Fruit fly (Drosophila melanogaster) whole organism, embryonic: ENCODE data around the gene cav.

Source experiments
- Aef1 ChIP-seq: fragments of 200-800 bp; sonication (Bioruptor generic); IDR thresholded peaks from 3 replicates; pipeline ENCODE4 v1.3.6; 2022; ENCODE audit warnings: missing biosample characterization, missing genetic modification characterization
- Atf-2 ChIP-seq: fragments of 200-800 bp; sonication (Bioruptor generic); optimal IDR thresholded peaks from 2 replicates; lab custom pipeline; 2016; ENCODE audit warnings: missing biosample characterization, missing genetic modification characterization
- Blimp-1 ChIP-seq: fragments of 200-800 bp; sonication (Bioruptor generic); optimal IDR thresholded peaks from 3 replicates; lab custom pipeline; 2018; ENCODE audit warnings: missing biosample characterization, missing genetic modification characterization, mild to moderate bottlenecking, moderate library complexity, missing genetic modification reagents
- CG10431 ChIP-seq: fragments of 200-800 bp; sonication (Bioruptor generic); optimal IDR thresholded peaks from 3 replicates; lab custom pipeline; 2018; ENCODE audit warnings: missing biosample characterization, mild to moderate bottlenecking, missing genetic modification characterization
- CG11247 ChIP-seq: fragments of 200-800 bp; sonication (Bioruptor generic); IDR thresholded peaks from 2 replicates; pipeline ENCODE4 v1.3.6; 2022; ENCODE audit warnings: missing biosample characterization, missing genetic modification characterization
- CG11398 ChIP-seq: fragments of 200-800 bp; sonication (Bioruptor generic); optimal IDR thresholded peaks from 2 replicates; lab custom pipeline; 2016; ENCODE audit warnings: missing biosample characterization, missing genetic modification characterization
- CG12299 ChIP-seq: fragments of 200-800 bp; sonication (Bioruptor generic); optimal IDR thresholded peaks from 2 replicates; lab custom pipeline; 2018; ENCODE audit warnings: missing biosample characterization, mild to moderate bottlenecking, missing genetic modification characterization
- CG12744 ChIP-seq: fragments of 200-800 bp; sonication (Bioruptor generic); optimal IDR thresholded peaks from 2 replicates; lab custom pipeline; 2016; ENCODE audit warnings: missing biosample characterization, missing genetic modification characterization
- CG13296 ChIP-seq: fragments of 200-800 bp; sonication (Bioruptor generic); optimal IDR thresholded peaks from 3 replicates; lab custom pipeline; 2018; ENCODE audit warnings: missing biosample characterization, mild to moderate bottlenecking, missing genetic modification characterization
- CG15269 ChIP-seq: fragments of 200-800 bp; sonication (Bioruptor generic); optimal IDR thresholded peaks from 2 replicates; lab custom pipeline; 2018; ENCODE audit warnings: missing biosample characterization, mild to moderate bottlenecking, missing genetic modification characterization, moderate library complexity
- CG30020 ChIP-seq: fragments of 200-800 bp; optimal IDR thresholded peaks from 2 replicates; lab custom pipeline; 2019; ENCODE audit warnings: missing biosample characterization, mild to moderate bottlenecking, missing genetic modification characterization, moderate library complexity
- CG3847 ChIP-seq: fragments of 200-800 bp; sonication (Bioruptor generic); IDR thresholded peaks from 2 replicates; pipeline ENCODE4 v1.3.6; 2022; ENCODE audit warnings: missing biosample characterization, missing genetic modification characterization
- CG43689 ChIP-seq: fragments of 200-800 bp; sonication (Bioruptor generic); IDR thresholded peaks from 2 replicates; pipeline ENCODE4 v1.3.6; 2022; ENCODE audit warnings: missing biosample characterization, missing genetic modification characterization
- CG4404 ChIP-seq: fragments of 200-800 bp; sonication (Bioruptor generic); IDR thresholded peaks from 2 replicates; pipeline ENCODE4 v1.3.6; 2022; ENCODE audit warnings: missing biosample characterization, missing genetic modification characterization
- CG4730 ChIP-seq: fragments of 200-800 bp; sonication (Bioruptor generic); IDR thresholded peaks from 2 replicates; pipeline ENCODE4 v1.3.6; 2022; ENCODE audit warnings: missing biosample characterization, missing genetic modification characterization
- CG6254 ChIP-seq: fragments of 200-800 bp; sonication (Bioruptor generic); optimal IDR thresholded peaks from 3 replicates; lab custom pipeline; 2017; ENCODE audit warnings: mild to moderate bottlenecking, missing biosample characterization, missing genetic modification reagents, missing genetic modification characterization
- CG6765 ChIP-seq: fragments of 200-800 bp; sonication (Bioruptor generic); optimal IDR thresholded peaks from 3 replicates; lab custom pipeline; 2017; ENCODE audit warnings: missing biosample characterization, mild to moderate bottlenecking, missing genetic modification characterization
- CG8290 ChIP-seq, 3 experiments: fragments of 200-800 bp; sonication (Bioruptor generic); optimal IDR thresholded peaks; 2 replicates each; lab custom pipeline; 2016 to 2019; ENCODE audit warnings: missing biosample characterization in 3 of 3, missing genetic modification characterization in 3 of 3, mild to moderate bottlenecking in 2 of 3, moderate library complexity in 1 of 3
- CG8944 ChIP-seq: fragments of 200-800 bp; sonication (Bioruptor generic); optimal IDR thresholded peaks from 3 replicates; lab custom pipeline; 2016; ENCODE audit warnings: missing biosample characterization, missing genetic modification characterization
- CoRest ChIP-seq: fragments of 200-800 bp; sonication (Bioruptor generic); optimal IDR thresholded peaks from 3 replicates; lab custom pipeline; 2018; ENCODE audit warnings: missing biosample characterization, mild to moderate bottlenecking, missing genetic modification characterization, moderate library complexity
- D19A ChIP-seq: fragments of 200-800 bp; optimal IDR thresholded peaks from 3 replicates; lab custom pipeline; 2019; ENCODE audit warnings: missing biosample characterization, mild to moderate bottlenecking, missing genetic modification characterization, moderate library complexity
- Ets65A ChIP-seq: fragments of 200-800 bp; sonication (Bioruptor generic); peaks from one replicate; lab custom pipeline; 2016; ENCODE audit warnings: missing biosample characterization, missing genetic modification characterization
- HHEX ChIP-seq: fragments of 200-800 bp; sonication (Bioruptor generic); optimal IDR thresholded peaks from 3 replicates; lab custom pipeline; 2017; ENCODE audit warnings: missing biosample characterization, mild to moderate bottlenecking, missing genetic modification characterization, missing genetic modification reagents
- HLH4C ChIP-seq: fragments of 200-800 bp; sonication (Bioruptor generic); IDR thresholded peaks from 3 replicates; pipeline ENCODE4 v1.3.6; 2022; ENCODE audit warnings: missing biosample characterization, missing genetic modification characterization; ENCODE audit not compliant: partially characterized antibody
- Hey ChIP-seq: fragments of 200-800 bp; sonication (Bioruptor generic); optimal IDR thresholded peaks from 3 replicates; lab custom pipeline; 2018; ENCODE audit warnings: missing biosample characterization, mild to moderate bottlenecking, missing genetic modification characterization
- Kr ChIP-seq: fragments of 200-800 bp; sonication (Bioruptor generic); optimal IDR thresholded peaks from 2 replicates; lab custom pipeline; 2017; ENCODE audit warnings: missing biosample characterization, mild to moderate bottlenecking, missing genetic modification characterization
- MTF-1 ChIP-seq: fragments of 200-800 bp; sonication (Bioruptor generic); optimal IDR thresholded peaks from 2 replicates; lab custom pipeline; 2018; ENCODE audit warnings: missing biosample characterization, mild to moderate bottlenecking, missing genetic modification characterization, borderline replicate concordance
- Poxn ChIP-seq: fragments of 200-800 bp; sonication (Bioruptor generic); IDR thresholded peaks from 2 replicates; pipeline ENCODE4 v1.3.6; 2022; ENCODE audit warnings: missing biosample characterization, missing genetic modification characterization
- Taf1 ChIP-seq: fragments of 200-800 bp; sonication (Bioruptor generic); IDR thresholded peaks from 2 replicates; pipeline ENCODE4 v1.3.6; 2022; ENCODE audit warnings: missing biosample characterization, missing genetic modification characterization
- Xbp1 ChIP-seq: fragments of 200-800 bp; sonication (Bioruptor generic); optimal IDR thresholded peaks from 3 replicates; lab custom pipeline; 2016; ENCODE audit warnings: missing biosample characterization, mild to moderate bottlenecking, missing genetic modification characterization
- cas ChIP-seq: fragments of 200-800 bp; sonication (Bioruptor generic); IDR thresholded peaks from 2 replicates; pipeline ENCODE4 v1.3.6; 2022; ENCODE audit warnings: missing biosample characterization, missing genetic modification characterization
- dmrt11E ChIP-seq: fragments of 200-800 bp; sonication (Bioruptor generic); optimal IDR thresholded peaks from 3 replicates; lab custom pipeline; 2018; ENCODE audit warnings: missing biosample characterization, mild to moderate bottlenecking, missing genetic modification characterization, moderate library complexity
- ems ChIP-seq: fragments of 200-800 bp; sonication (Bioruptor generic); optimal IDR thresholded peaks from 3 replicates; lab custom pipeline; 2016; ENCODE audit warnings: missing biosample characterization, missing genetic modification characterization
- fru ChIP-seq: fragments of >200 bp; optimal IDR thresholded peaks from 2 replicates; lab custom pipeline; 2017
- gem ChIP-seq: fragments of 200-800 bp; sonication (Bioruptor generic); optimal IDR thresholded peaks from 2 replicates; lab custom pipeline; 2019; ENCODE audit warnings: missing biosample characterization, mild to moderate bottlenecking, missing genetic modification characterization, moderate library complexity
- gsb-n ChIP-seq: fragments of 200-800 bp; sonication (Bioruptor generic); optimal IDR thresholded peaks from 3 replicates; lab custom pipeline; 2018; ENCODE audit warnings: missing biosample characterization, mild to moderate bottlenecking, missing genetic modification characterization
- inv ChIP-seq: fragments of 200-800 bp; sonication (Bioruptor generic); IDR thresholded peaks from 2 replicates; pipeline ENCODE4 v1.3.6; 2022; ENCODE audit warnings: missing biosample characterization, missing genetic modification characterization; ENCODE audit not compliant: partially characterized antibody
- nom ChIP-seq: fragments of 200-800 bp; sonication (Bioruptor generic); optimal IDR thresholded peaks from 2 replicates; lab custom pipeline; 2017; ENCODE audit warnings: missing biosample characterization, missing genetic modification characterization, mild to moderate bottlenecking, moderate library complexity, missing genetic modification reagents
- pb ChIP-seq: fragments of 200-800 bp; sonication (Bioruptor generic); optimal IDR thresholded peaks from 3 replicates; lab custom pipeline; 2016; ENCODE audit warnings: missing biosample characterization, missing genetic modification characterization
- prd ChIP-seq, 3 experiments: fragments of >200 bp in 2 of 3; fragments of 200-800 bp in 1 of 3; sonication (Bioruptor generic) in 1 of 3; optimal IDR thresholded peaks in 2 of 3; IDR thresholded peaks in 1 of 3; 2 replicates in 2 of 3; 3 replicates in 1 of 3; pipeline versions ENCODE4 v1.3.6 to Lab custom; 2017 to 2022; ENCODE audit warnings: missing biosample characterization in 1 of 3, missing genetic modification characterization in 1 of 3
- repo ChIP-seq: fragments of 200-800 bp; sonication (Bioruptor generic); optimal IDR thresholded peaks from 2 replicates; lab custom pipeline; 2016; ENCODE audit warnings: missing biosample characterization, missing genetic modification characterization
- sima ChIP-seq: fragments of 200-800 bp; sonication (Bioruptor generic); optimal IDR thresholded peaks from 2 replicates; lab custom pipeline; 2016; ENCODE audit warnings: missing biosample characterization, missing genetic modification characterization
- tll ChIP-seq, 2 experiments: fragments of 200-800 bp in 1 of 2; fragments of >200 bp in 1 of 2; sonication (Bioruptor generic) in 1 of 2; optimal IDR thresholded peaks; 2 replicates each; lab custom pipeline; 2017 to 2019; ENCODE audit warnings: missing biosample characterization in 2 of 2, missing genetic modification characterization in 2 of 2, mild to moderate bottlenecking in 1 of 2, moderate library complexity in 1 of 2
- toy ChIP-seq: fragments of 200-800 bp; sonication (Bioruptor generic); IDR thresholded peaks from 2 replicates; pipeline ENCODE4 v1.3.6; 2022; ENCODE audit warnings: missing biosample characterization, missing genetic modification characterization
- tx ChIP-seq: fragments of 200-800 bp; sonication (Bioruptor generic); optimal IDR thresholded peaks from 2 replicates; lab custom pipeline; 2016; ENCODE audit warnings: missing biosample characterization, missing genetic modification characterization
- yki ChIP-seq: fragments of >200 bp; optimal IDR thresholded peaks from 3 replicates; lab custom pipeline; 2018
- zfh1 ChIP-seq: fragments of 200-800 bp; sonication (Bioruptor generic); IDR thresholded peaks from 3 replicates; pipeline ENCODE4 v1.3.6; 2022; ENCODE audit warnings: missing biosample characterization, missing genetic modification characterization
- zfh2 ChIP-seq: fragments of 200-800 bp; sonication (Bioruptor generic); optimal IDR thresholded peaks from 2 replicates; lab custom pipeline; 2016; ENCODE audit warnings: missing biosample characterization, missing genetic modification characterization

The cav gene

DNA sequence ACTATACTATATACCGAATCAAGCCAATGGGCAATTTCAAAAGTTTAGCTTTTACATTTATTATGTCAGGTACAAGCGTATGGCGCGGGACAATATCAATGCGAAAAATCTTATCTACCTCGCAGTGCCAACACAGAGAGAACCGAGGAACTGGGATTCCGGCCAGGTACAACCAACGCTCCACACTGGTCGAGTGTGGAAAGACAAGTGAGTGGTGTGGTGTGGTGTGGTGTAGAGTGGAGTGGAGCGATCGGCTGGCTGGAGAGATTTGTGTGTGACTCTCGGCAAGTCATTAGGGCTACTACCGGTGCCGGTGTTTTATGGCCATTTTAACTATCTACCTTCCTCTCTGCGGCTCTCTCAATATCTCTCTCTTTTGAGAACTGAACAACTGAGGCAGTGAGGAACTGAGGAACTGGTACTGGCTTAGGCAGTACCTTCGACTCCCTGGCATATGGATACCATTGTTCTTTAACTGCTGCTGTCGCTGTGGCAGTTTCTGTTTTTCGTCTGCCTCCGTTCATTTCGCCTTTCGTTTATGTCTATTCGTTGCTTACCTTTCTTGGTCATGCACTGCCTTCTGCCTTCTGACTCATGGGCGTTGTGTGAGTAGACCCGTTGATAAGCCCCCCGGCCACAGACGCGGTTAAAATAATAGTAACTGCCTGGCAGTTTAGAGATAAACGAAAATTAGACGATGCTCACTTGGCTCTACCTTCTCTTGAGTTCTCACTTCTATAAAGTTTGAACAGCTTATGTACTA, 38.6 kb downstream of the cav start (continued):
- TF ChIP-seq CG30020 (tag; lab: Kevin White, UChicago) (peak; percentile 30), MTF-1 (GFP tag; lab: Kevin White, UChicago) (peak; percentile 85), CG10431 (GFP tag; lab: Kevin White, UChicago) (no peak), pb (GFP tag; lab: Kevin White, UChicago) (peak; percentile 78), CoRest (tag; lab: Kevin White, UChicago) (peak; percentile 89), ems (GFP tag; lab: Kevin White, UChicago) (peak; percentile 88), CG11398 (peak; percentile 75), fru (lab: Kevin White, UChicago) (no peak), tll (GFP tag; optimal IDR thresholded peaks at IDR 0.05; lab: Kevin White, UChicago) (peak in 1 of 2 experiments; percentile 82), tx (GFP tag; lab: Kevin White, UChicago) (peak; percentile 88), CG15269 (peak; percentile 91), prd (optimal IDR thresholded peaks at IDR 0.05; lab: Kevin White, UChicago) (no peak), prd (GFP tag; IDR thresholded peaks at IDR 0.05; lab: Robert Waterston, UW) (peak; percentile 94), CG43689 (GFP tag; lab: Robert Waterston, UW) (peak; percentile 21; the same call in 1 of the 2 replicates), Hey (peak; percentile 16), Poxn (peak; percentile 74; the same call in 1 of the 2 replicates), D19A (peak; percentile 85), CG12299 (tag; lab: Kevin White, UChicago) (peak; percentile 83), CG8944 (peak; percentile 82), CG4404 (GFP tag; lab: Robert Waterston, UW) (peak; percentile 84), nom (GFP tag; lab: Kevin White, UChicago) (peak; percentile 89), zfh1 (GFP tag; lab: Robert Waterston, UW) (peak; percentile 95), sima (GFP tag; lab: Kevin White, UChicago) (peak; percentile 47), CG6765 (peak; percentile 71), CG4730 (GFP tag; lab: Robert Waterston, UW) (peak; percentile 76), zfh2 (peak; percentile 95), dmrt11E (tag; lab: Kevin White, UChicago) (peak; percentile 87), HHEX (GFP tag; lab: Kevin White, UChicago) (peak; percentile 91), HLH4C (GFP tag; lab: Robert Waterston, UW) (no peak), yki (lab: Kevin White, UChicago) (no peak), inv (GFP tag; lab: Robert Waterston, UW) (no peak), Kr (GFP tag; lab: Kevin White, UChicago) (peak; percentile 53), CG8290 (GFP tag; optimal IDR thresholded peaks at IDR 0.05; lab: Kevin White, UChicago) (no peak), CG8290 (tag; optimal IDR thresholded peaks at IDR 0.05; lab: Kevin White, UChicago) (peak; percentile 52 to 98), CG3847 (GFP tag; lab: Robert Waterston, UW) (peak; percentile 82), cas (GFP tag; lab: Robert Waterston, UW) (peak; percentile 44; the same call in 1 of the 2 replicates), gem (peak; percentile 93), CG13296 (GFP tag; lab: Kevin White, UChicago) (peak; percentile 81), Taf1 (GFP tag; lab: Robert Waterston, UW) (peak; percentile 85), Ets65A (GFP tag; lab: Kevin White, UChicago) (no peak), Aef1 (GFP tag; lab: Robert Waterston, UW) (peak; percentile 73), gsb-n (tag; lab: Kevin White, UChicago) (peak; percentile 84), CG11247 (GFP tag; lab: Robert Waterston, UW) (peak; percentile 87), Blimp-1 (GFP tag; lab: Kevin White, UChicago) (peak; percentile 84), CG12744 (GFP tag; lab: Kevin White, UChicago) (peak; percentile 72), Xbp1 (GFP tag; lab: Kevin White, UChicago) (peak; percentile 87), repo (GFP tag; lab: Kevin White, UChicago) (peak; percentile 82), CG6254 (GFP tag; lab: Kevin White, UChicago) (peak; percentile 88), Atf-2 (GFP tag; lab: Kevin White, UChicago) (peak; percentile 88), toy (GFP tag; lab: Robert Waterston, UW) (peak; percentile 60)
